Worm (Caenorhabditis elegans) whole organism, late embryonic: Measurements from ENCODE around the gene Y62H9A.2.

Experiments used
- F13H6.1 ChIP-seq: sonication (generic microtip); optimal IDR thresholded peaks from 2 replicates; lab custom pipeline; 2016; ENCODE audit warnings: missing genetic modification characterization, missing compliant biosample characterization
- T23F11.4 ChIP-seq: fragments of 200-800 bp; sonication (Bioruptor generic); optimal IDR thresholded peaks from 2 replicates; lab custom pipeline; 2018; ENCODE audit warnings: mild to moderate bottlenecking, missing genetic modification characterization, missing compliant biosample characterization
- Y22D7AL.16 ChIP-seq: sonication (generic microtip); optimal IDR thresholded peaks from 2 replicates; lab custom pipeline; 2016; ENCODE audit warnings: missing genetic modification characterization, missing compliant biosample characterization
- ahr-1 ChIP-seq: sonication (generic microtip); optimal IDR thresholded peaks from 2 replicates; lab custom pipeline; 2016; ENCODE audit warnings: missing genetic modification characterization, missing compliant biosample characterization
- ceh-14 ChIP-seq: sonication (generic microtip); optimal IDR thresholded peaks from 2 replicates; lab custom pipeline; 2016; ENCODE audit warnings: missing genotype, missing genetic modification characterization, missing compliant biosample characterization
- ceh-18 ChIP-seq: sonication (generic microtip); optimal IDR thresholded peaks from 2 replicates; lab custom pipeline; 2016; ENCODE audit warnings: missing genetic modification characterization, missing compliant biosample characterization
- ceh-19 ChIP-seq: fragments of 200-800 bp; sonication (Bioruptor generic); optimal IDR thresholded peaks from 2 replicates; lab custom pipeline; 2018; ENCODE audit warnings: mild to moderate bottlenecking, missing genetic modification characterization, missing compliant biosample characterization
- ceh-31 ChIP-seq: sonication (generic microtip); optimal IDR thresholded peaks from 2 replicates; lab custom pipeline; 2016; ENCODE audit warnings: missing genetic modification characterization, missing compliant biosample characterization
- ceh-34 ChIP-seq: sonication (generic microtip); optimal IDR thresholded peaks from 2 replicates; lab custom pipeline; 2016; ENCODE audit warnings: mild to moderate bottlenecking, missing genetic modification characterization, missing compliant biosample characterization
- ceh-6 ChIP-seq: fragments of 200-800 bp; sonication (Bioruptor generic); optimal IDR thresholded peaks from 2 replicates; lab custom pipeline; 2018; ENCODE audit warnings: mild to moderate bottlenecking, missing genetic modification characterization, missing compliant biosample characterization
- dmd-4 ChIP-seq: sonication (generic microtip); optimal IDR thresholded peaks from 2 replicates; lab custom pipeline; 2016; ENCODE audit warnings: borderline replicate concordance, missing genetic modification characterization, missing compliant biosample characterization
- dve-1 ChIP-seq: sonication (generic microtip); optimal IDR thresholded peaks from 2 replicates; lab custom pipeline; 2017; ENCODE audit warnings: antibody characterized with exemption, mild to moderate bottlenecking, missing genetic modification characterization, missing compliant biosample characterization
- elt-4 ChIP-seq: sonication (generic microtip); optimal IDR thresholded peaks from 2 replicates; lab custom pipeline; 2016; ENCODE audit warnings: missing genetic modification characterization, missing compliant biosample characterization
- eyg-1 ChIP-seq: sonication (generic microtip); optimal IDR thresholded peaks from 2 replicates; lab custom pipeline; 2016; ENCODE audit warnings: missing genotype, missing genetic modification characterization, missing compliant biosample characterization
- fax-1 ChIP-seq: sonication (generic microtip); optimal IDR thresholded peaks from 2 replicates; lab custom pipeline; 2016; ENCODE audit warnings: missing genotype, missing genetic modification characterization, missing compliant biosample characterization
- gmeb-2 ChIP-seq: sonication (generic microtip); optimal IDR thresholded peaks from 2 replicates; lab custom pipeline; 2016; ENCODE audit warnings: missing genetic modification characterization, inconsistent platforms, missing compliant biosample characterization
- hlh-15 ChIP-seq: sonication (generic microtip); optimal IDR thresholded peaks from 2 replicates; lab custom pipeline; 2016; ENCODE audit warnings: missing genetic modification characterization, missing compliant biosample characterization
- mec-3 ChIP-seq: sonication (generic microtip); optimal IDR thresholded peaks from 2 replicates; lab custom pipeline; 2016; ENCODE audit warnings: borderline replicate concordance, missing genetic modification characterization, missing compliant biosample characterization
- npax-4 ChIP-seq: sonication (generic microtip); optimal IDR thresholded peaks from 2 replicates; lab custom pipeline; 2016; ENCODE audit warnings: missing genetic modification characterization, missing compliant biosample characterization
- odd-2 ChIP-seq: sonication (generic microtip); optimal IDR thresholded peaks from 2 replicates; lab custom pipeline; 2017; ENCODE audit warnings: antibody characterized with exemption, mild to moderate bottlenecking, missing genetic modification characterization, missing compliant biosample characterization
- pat-9 ChIP-seq: fragments of 200-800 bp; sonication (Bioruptor generic); optimal IDR thresholded peaks from 2 replicates; lab custom pipeline; 2018; ENCODE audit warnings: mild to moderate bottlenecking, missing genetic modification characterization, moderate library complexity, missing compliant biosample characterization
- sox-2 ChIP-seq: fragments of 200-800 bp; sonication (Bioruptor generic); IDR thresholded peaks from 2 replicates; pipeline ENCODE4 v1.3.6; 2022; ENCODE audit warnings: missing genetic modification reagents, missing genetic modification characterization, missing compliant biosample characterization
- syd-9 ChIP-seq: sonication (generic microtip); optimal IDR thresholded peaks from 2 replicates; lab custom pipeline; 2016; ENCODE audit warnings: mild to moderate bottlenecking, missing genetic modification characterization, moderate library complexity, missing compliant biosample characterization
- tbx-2 ChIP-seq: sonication (generic microtip); optimal IDR thresholded peaks from 2 replicates; lab custom pipeline; 2016; ENCODE audit warnings: missing genetic modification characterization, missing compliant biosample characterization
- ttx-3 ChIP-seq: sonication (generic microtip); optimal IDR thresholded peaks from 2 replicates; lab custom pipeline; 2016; ENCODE audit warnings: missing genetic modification reagents, missing genetic modification characterization, missing compliant biosample characterization
- unc-3 ChIP-seq, 2 experiments: fragments of 200-800 bp in 1 of 2; sonication (Bioruptor generic) in 1 of 2; sonication (generic microtip) in 1 of 2; conservative IDR thresholded peaks in 1 of 2; optimal IDR thresholded peaks in 1 of 2; 2 replicates each; pipeline versions ENCODE4 v1.3.6 to Lab custom; 2016 to 2022; ENCODE audit warnings: missing compliant biosample characterization in 2 of 2, missing genetic modification characterization in 2 of 2, missing genetic modification reagents in 1 of 2
- unc-86 ChIP-seq: sonication (generic microtip); optimal IDR thresholded peaks from 2 replicates; lab custom pipeline; 2016; ENCODE audit warnings: missing genetic modification characterization, missing compliant biosample characterization
- ztf-16 ChIP-seq: sonication (generic microtip); optimal IDR thresholded peaks from 2 replicates; lab custom pipeline; 2017; ENCODE audit warnings: missing genetic modification characterization, missing compliant biosample characterization

The Y62H9A.2 gene

ce11 chrX:11852494-11852893, 25.5 kb downstream of the Y62H9A.2 start, which contains the start of gene xtr-1:
TSS of gene xtr-1 (plus strand) at chrX:11852794.
- TF ChIP-seq Y22D7AL.16 (tag; lab: Kevin White, UChicago) (no peak), dmd-4 (tag; lab: Kevin White, UChicago) (no peak)

- no peak for TF ChIP-seq fax-1 (tag; lab: Kevin White, UChicago)
- TF ChIP-seq ceh-18 (tag; lab: Kevin White, UChicago): no peak
- TF ChIP-seq ceh-34 (tag; lab: Kevin White, UChicago): no peak
- no peak for TF ChIP-seq npax-4 (tag; lab: Kevin White, UChicago)
These were observed 27.4 kb downstream of the Y62H9A.2 start, which contains the start of gene F54F7.14 for ce11 chrX:11850572-11850971. TSS of gene F54F7.14 (plus strand) at chrX:11850872.

ce11 chrX:11850082-11850481, 27.9 kb downstream of the Y62H9A.2 start, which contains the start of gene F54F7.3:
TSS of gene F54F7.3 (minus strand) at chrX:11850182.
- TF ChIP-seq T23F11.4 (GFP tag; lab: Kevin White, UChicago): no peak
- no peak for TF ChIP-seq eyg-1 (tag; lab: Kevin White, UChicago)
- no peak for TF ChIP-seq elt-4 (tag; lab: Kevin White, UChicago)
- no peak for TF ChIP-seq pat-9 (tag; lab: Kevin White, UChicago)
- no peak for TF ChIP-seq ceh-6 (GFP tag; lab: Kevin White, UChicago)
- no peak for TF ChIP-seq tbx-2 (tag; lab: Kevin White, UChicago)
- TF ChIP-seq ceh-18 (tag; lab: Kevin White, UChicago): no peak
- no peak for TF ChIP-seq hlh-15 (tag; lab: Kevin White, UChicago)
- TF ChIP-seq syd-9 (tag; lab: Kevin White, UChicago): no peak
- TF ChIP-seq dmd-4 (tag; lab: Kevin White, UChicago): no peak
- TF ChIP-seq sox-2 (GFP tag; lab: Robert Waterston, UW): no peak
- no peak for TF ChIP-seq ttx-3 (tag; lab: Kevin White, UChicago)

ce11 chrX:11848618-11849017, 29.4 kb downstream of the Y62H9A.2 start, which contains the start of gene F54F7.9:
TSS of gene F54F7.9 (minus strand) at chrX:11848718.
- no peak for TF ChIP-seq ahr-1 (tag; lab: Kevin White, UChicago)
- TF ChIP-seq unc-3 (GFP tag; conservative IDR thresholded peaks at IDR 0.05; lab: Robert Waterston, UW): no peak
- no peak for TF ChIP-seq unc-3 (tag; optimal IDR thresholded peaks at IDR 0.05; lab: Kevin White, UChicago)
- TF ChIP-seq gmeb-2 (tag; lab: Kevin White, UChicago): no peak

- TF ChIP-seq sox-2 (GFP tag; lab: Robert Waterston, UW): no peak
- no peak for TF ChIP-seq T23F11.4 (GFP tag; lab: Kevin White, UChicago)
- no peak for TF ChIP-seq ceh-31
- TF ChIP-seq ztf-16 (tag; lab: Kevin White, UChicago): no peak
- TF ChIP-seq tbx-2 (tag; lab: Kevin White, UChicago): no peak
- TF ChIP-seq eyg-1 (tag; lab: Kevin White, UChicago): no peak
- no peak for TF ChIP-seq dve-1 (tag; lab: Kevin White, UChicago)
- TF ChIP-seq unc-86 (tag; lab: Kevin White, UChicago): no peak
- no peak for TF ChIP-seq ceh-14 (tag; lab: Kevin White, UChicago)
- no peak for TF ChIP-seq odd-2 (tag; lab: Kevin White, UChicago)
- no peak for TF ChIP-seq F13H6.1 (tag; lab: Kevin White, UChicago)
- TF ChIP-seq mec-3 (tag; lab: Kevin White, UChicago): no peak
These were observed 34.6 kb downstream of the Y62H9A.2 start, which contains the start of gene F54F7.2 for ce11 chrX:11843363-11843762. TSS of gene F54F7.2 (plus strand) at chrX:11843663.

- no peak for TF ChIP-seq ceh-19 (GFP tag; lab: Kevin White, UChicago)
- TF ChIP-seq, all 69 proteins: peak for 0
These were observed 40.6 kb downstream of the Y62H9A.2 start, which contains the start of gene taf-7.1 for ce11 chrX:11837378-11837777. TSS of gene taf-7.1 (minus strand) at chrX:11837478.
